Worm (Caenorhabditis elegans): ENCODE results near the gene clec-213.

The clec-213 gene

ce11 chrV:7653567-7653966, 48.6 kb downstream of the clec-213 start, which contains the start of gene srh-200:
Gene srh-200, minus strand, starts transcription at chrV:7653667.
- no peak for TF ChIP-seq egl-27 (tag; optimal IDR thresholded peaks at IDR 0.05)
- TF ChIP-seq fkh-10 (GFP tag; optimal IDR thresholded peaks at IDR 0.05) = no peak
- TF ChIP-seq zag-1 (tag; optimal IDR thresholded peaks at IDR 0.05) = no peak
- no peak for TF ChIP-seq lsy-2 (tag; optimal IDR thresholded peaks at IDR 0.05)
- no peak for TF ChIP-seq aly-2 (tag; optimal IDR thresholded peaks at IDR 0.05)
- peak; percentile 10 for TF ChIP-seq nhr-85 (tag)

Data from whole organism, L1 larva.